Fruit fly (Drosophila melanogaster): ENCODE data around the gene RpL36A.

RpL36A gene

DNA sequence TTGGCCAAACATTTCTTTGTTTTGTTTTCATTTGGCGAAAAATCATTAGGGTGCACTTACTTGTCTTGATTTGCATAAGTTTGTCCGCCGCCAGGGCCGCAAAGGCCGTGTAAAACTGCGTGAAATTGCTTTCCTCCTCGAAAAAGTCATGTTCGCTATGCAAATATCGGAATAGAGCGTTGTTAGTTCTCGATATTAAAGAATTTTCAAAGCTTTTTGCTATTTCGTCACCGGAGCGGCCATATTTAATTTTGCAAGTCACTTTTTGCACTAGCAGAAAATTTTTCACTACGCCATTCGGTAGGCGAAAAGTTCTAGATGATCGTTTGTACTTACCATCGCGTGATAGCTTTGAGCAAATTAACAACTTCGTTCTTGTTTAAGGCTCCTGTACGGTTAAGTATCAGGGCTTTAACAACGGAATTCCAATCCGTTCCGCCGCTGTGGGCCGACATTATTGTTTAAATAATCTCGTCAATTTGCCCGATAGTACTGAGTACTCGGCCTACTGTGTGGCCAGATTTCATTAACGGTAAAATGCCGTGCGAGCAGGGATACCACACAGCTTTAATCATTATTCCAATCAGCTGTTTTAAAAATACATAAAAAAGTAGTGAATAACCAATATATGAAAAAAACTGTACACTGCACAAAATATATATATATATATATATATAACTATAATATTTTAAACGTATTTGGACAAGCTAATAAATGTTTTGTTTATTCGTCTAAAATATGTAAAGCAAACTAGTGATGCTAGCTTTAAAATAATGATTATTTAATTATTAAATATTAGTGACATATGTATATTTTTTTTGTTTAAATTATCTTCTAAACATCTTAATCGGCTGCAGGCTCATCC, 28.6 kb upstream of the RpL36A start, which contains the start of gene poe (continued):
- TF ChIP-seq dpn (GFP tag; optimal IDR thresholded peaks at IDR 0.05) (no peak), gfzf (GFP tag; optimal IDR thresholded peaks at IDR 0.05) (peak; percentile 81), CG13123 (GFP tag; optimal IDR thresholded peaks at IDR 0.05) (no peak), YL-1 (GFP tag; optimal IDR thresholded peaks at IDR 0.05) (peak; percentile 69), Sin3A (optimal IDR thresholded peaks at IDR 0.05) (peak; percentile 19), klu (GFP tag; IDR thresholded peaks at IDR 0.05) (no peak; the same call in 1 of the 2 replicates), CG7556 (GFP tag; optimal IDR thresholded peaks at IDR 0.05) (no peak), CG12071 (GFP tag; optimal IDR thresholded peaks at IDR 0.05) (no peak), Side (GFP tag; optimal IDR thresholded peaks at IDR 0.05) (no peak), trem (tag; optimal IDR thresholded peaks at IDR 0.05) (peak; percentile 62), pum (GFP tag; optimal IDR thresholded peaks at IDR 0.05) (no peak), CG9215 (GFP tag; IDR thresholded peaks at IDR 0.05) (peak; percentile 30; the same call in 1 of the 2 replicates), CG2120 (GFP tag; optimal IDR thresholded peaks at IDR 0.05) (no peak), ATbp (GFP tag; optimal IDR thresholded peaks at IDR 0.05) (no peak), vnd (GFP tag; IDR thresholded peaks at IDR 0.05; ENCODE audit: partially characterized antibody) (no peak), CG12299 (tag; optimal IDR thresholded peaks at IDR 0.05) (peak; percentile 32), D19A (tag; optimal IDR thresholded peaks at IDR 0.05) (no peak), nerfin-1 (tag; optimal IDR thresholded peaks at IDR 0.05) (no peak), Mad (GFP tag; optimal IDR thresholded peaks at IDR 0.05) (no peak), psq (GFP tag; optimal IDR thresholded peaks at IDR 0.05) (peak; percentile 7), luna (GFP tag; optimal IDR thresholded peaks at IDR 0.05) (no peak), bbx (GFP tag; IDR thresholded peaks at IDR 0.05; ENCODE audit: partially characterized antibody) (0 out of 2 replicates have a peak, but pooled peaks have one; percentile 38), Aef1 (GFP tag; IDR thresholded peaks at IDR 0.05) (peak; percentile 39; the same call in 1 of the 3 replicates), Hr3 (GFP tag; optimal IDR thresholded peaks at IDR 0.05) (peak; percentile 46), CG18476 (GFP tag; optimal IDR thresholded peaks at IDR 0.05) (no peak), H2.0 (GFP tag; IDR thresholded peaks at IDR 0.05) (no peak), CG6254 (GFP tag; optimal IDR thresholded peaks at IDR 0.05) (no peak), CG17802 (tag; optimal IDR thresholded peaks at IDR 0.05) (no peak), CG13894 (tag; optimal IDR thresholded peaks at IDR 0.05) (no peak), CG10543 (GFP tag; optimal IDR thresholded peaks at IDR 0.05) (no peak), CG1603 (tag; optimal IDR thresholded peaks at IDR 0.05) (no peak), CG31441 (GFP tag; IDR thresholded peaks at IDR 0.05) (no peak), slbo (GFP tag; IDR thresholded peaks at IDR 0.05) (peak; percentile 59), odd (GFP tag; optimal IDR thresholded peaks at IDR 0.05) (no peak), CG10321 (GFP tag; IDR thresholded peaks at IDR 0.05) (no peak), CG32532 (GFP tag; IDR thresholded peaks at IDR 0.05) (peak; percentile 76), CG1792 (GFP tag; optimal IDR thresholded peaks at IDR 0.05) (no peak), CG14441 (GFP tag; IDR thresholded peaks at IDR 0.05) (0 out of 2 replicates have a peak, but pooled peaks have one; percentile 25), gcm (GFP tag; optimal IDR thresholded peaks at IDR 0.05) (no peak), gcm2 (GFP tag; optimal IDR thresholded peaks at IDR 0.05) (no peak), Usf (GFP tag; optimal IDR thresholded peaks at IDR 0.05) (no peak), phol (tag; optimal IDR thresholded peaks at IDR 0.05) (peak; percentile 53), seq (GFP tag; IDR thresholded peaks at IDR 0.05) (no peak), gsb-n (tag; optimal IDR thresholded peaks at IDR 0.05) (no peak), CG10654 (GFP tag; optimal IDR thresholded peaks at IDR 0.05) (peak; percentile 54), CG4730 (GFP tag; IDR thresholded peaks at IDR 0.05) (peak; percentile 39; the same call in 1 of the 2 replicates), rib (GFP tag; IDR thresholded peaks at IDR 0.05) (no peak), ssp (GFP tag; IDR thresholded peaks at IDR 0.05) (peak; percentile 48; the same call in 1 of the 2 replicates), CG4360 (GFP tag; IDR thresholded peaks at IDR 0.05) (no peak; the same call in 1 of the 2 replicates)
